Worm (Caenorhabditis elegans) whole organism, mixed stage, embryonic: ENCODE data around the gene C54D2.6.
A peak's percentile ranks its signal among the peaks of the same experiment; 100 is the strongest.

Experiments
- M03D4.4 ChIP-seq: sonication (generic microtip); optimal IDR thresholded peaks from 2 replicates; lab custom pipeline; 2017; ENCODE audit warnings: mild to moderate bottlenecking, missing genetic modification characterization, missing compliant biosample characterization
- bed-3 ChIP-seq: fragments of 200-800 bp; sonication (Bioruptor generic); optimal IDR thresholded peaks from 3 replicates; lab custom pipeline; 2018; ENCODE audit warnings: mild to moderate bottlenecking, missing genetic modification characterization, moderate library complexity, missing compliant biosample characterization
- blmp-1 ChIP-seq: fragments of 150-350 bp; optimal IDR thresholded peaks from 2 replicates; lab custom pipeline; 2014; ENCODE audit warnings: missing biosample characterization, missing genetic modification characterization
- ceh-39 ChIP-seq: fragments of 150-350 bp; optimal IDR thresholded peaks from 2 replicates; lab custom pipeline; 2014; ENCODE audit warnings: missing biosample characterization, missing genetic modification characterization
- ceh-43 ChIP-seq: fragments of 200-800 bp; sonication (Bioruptor generic); optimal IDR thresholded peaks from 2 replicates; lab custom pipeline; 2018; ENCODE audit warnings: mild to moderate bottlenecking, missing genetic modification characterization, moderate library complexity, missing compliant biosample characterization
- ceh-83 ChIP-seq: fragments of 200-800 bp; sonication (Bioruptor generic); optimal IDR thresholded peaks from 2 replicates; lab custom pipeline; 2018; ENCODE audit warnings: mild to moderate bottlenecking, missing genetic modification characterization, missing compliant biosample characterization
- ces-1 ChIP-seq: fragments of 150-350 bp; optimal IDR thresholded peaks from 2 replicates; lab custom pipeline; 2014; ENCODE audit warnings: missing biosample characterization, missing genetic modification reagents, missing genetic modification characterization
- cnd-1 ChIP-seq: fragments of 200-800 bp; sonication (Bioruptor generic); optimal IDR thresholded peaks from 2 replicates; lab custom pipeline; 2018; ENCODE audit warnings: mild to moderate bottlenecking, missing genetic modification characterization, missing compliant biosample characterization
- drap-1 ChIP-seq: fragments of 200-800 bp; sonication (Bioruptor generic); optimal IDR thresholded peaks from 3 replicates; lab custom pipeline; 2018; ENCODE audit warnings: mild to moderate bottlenecking, missing genetic modification characterization, missing compliant biosample characterization
- elt-1 ChIP-seq: sonication (generic microtip); optimal IDR thresholded peaks from 2 replicates; lab custom pipeline; 2017; ENCODE audit warnings: missing genetic modification characterization, mild to moderate bottlenecking, missing compliant biosample characterization, antibody characterized with exemption, moderate library complexity, borderline replicate concordance; ENCODE audit not compliant: insufficient read depth
- elt-3 ChIP-seq: fragments of 150-350 bp; optimal IDR thresholded peaks from 2 replicates; lab custom pipeline; 2014; ENCODE audit warnings: missing biosample characterization, missing genetic modification characterization
- flh-1 ChIP-seq: fragments of 200-800 bp; sonication (Bioruptor generic); optimal IDR thresholded peaks from 2 replicates; lab custom pipeline; 2018; ENCODE audit warnings: mild to moderate bottlenecking, missing genetic modification characterization, moderate library complexity, missing compliant biosample characterization
- ham-2 ChIP-seq: fragments of 200-800 bp; sonication (Bioruptor generic); optimal IDR thresholded peaks from 2 replicates; lab custom pipeline; 2018; ENCODE audit warnings: mild to moderate bottlenecking, missing genetic modification characterization, missing compliant biosample characterization
- hlh-1 ChIP-seq: fragments of 150-350 bp; optimal IDR thresholded peaks from 2 replicates; lab custom pipeline; 2014; ENCODE audit warnings: missing biosample characterization, missing genetic modification reagents, missing genetic modification characterization
- lin-13 ChIP-seq: fragments of 150-350 bp; optimal IDR thresholded peaks from 2 replicates; lab custom pipeline; 2014; ENCODE audit warnings: missing biosample characterization, missing genetic modification characterization
- lin-32 ChIP-seq: fragments of 200-800 bp; sonication (Bioruptor generic); optimal IDR thresholded peaks from 2 replicates; lab custom pipeline; 2018; ENCODE audit warnings: mild to moderate bottlenecking, missing genetic modification characterization, missing compliant biosample characterization
- lsy-2 ChIP-seq: fragments of 150-350 bp; optimal IDR thresholded peaks from 2 replicates; lab custom pipeline; 2014; ENCODE audit warnings: missing biosample characterization, missing genetic modification characterization
- mep-1 ChIP-seq: fragments of 150-350 bp; optimal IDR thresholded peaks from 2 replicates; lab custom pipeline; 2017; ENCODE audit warnings: missing biosample characterization, missing genetic modification reagents, missing genetic modification characterization, inconsistent platforms
- mls-2 ChIP-seq: sonication (generic microtip); optimal IDR thresholded peaks from 2 replicates; lab custom pipeline; 2016; ENCODE audit warnings: mild to moderate bottlenecking, missing genetic modification characterization, moderate library complexity, missing compliant biosample characterization
- nhr-12 ChIP-seq: fragments of 150-350 bp; optimal IDR thresholded peaks from 2 replicates; lab custom pipeline; 2014; ENCODE audit warnings: missing biosample characterization, missing genetic modification characterization
- nhr-28 ChIP-seq: fragments of 150-350 bp; optimal IDR thresholded peaks from 2 replicates; lab custom pipeline; 2014; ENCODE audit warnings: missing biosample characterization, missing genetic modification characterization
- nhr-76 ChIP-seq: sonication (generic microtip); optimal IDR thresholded peaks from 2 replicates; lab custom pipeline; 2017; ENCODE audit warnings: missing biosample characterization, missing genetic modification characterization
- pha-4 ChIP-seq: fragments of 150-350 bp; optimal IDR thresholded peaks from 2 replicates; lab custom pipeline; 2018; ENCODE audit warnings: missing biosample characterization, missing genetic modification reagents, missing genetic modification characterization
- snpc-4 ChIP-seq: fragments of 150-350 bp; optimal IDR thresholded peaks from 2 replicates; lab custom pipeline; 2014; ENCODE audit warnings: missing biosample characterization, missing genetic modification characterization
- sptf-1 ChIP-seq: sonication (generic microtip); optimal IDR thresholded peaks from 2 replicates; lab custom pipeline; 2017; ENCODE audit warnings: mild to moderate bottlenecking, missing genetic modification characterization, moderate library complexity, missing compliant biosample characterization
- tbx-8 ChIP-seq: fragments of 200-800 bp; sonication (Bioruptor generic); optimal IDR thresholded peaks from 2 replicates; lab custom pipeline; 2018; ENCODE audit warnings: mild to moderate bottlenecking, missing genetic modification characterization, moderate library complexity, missing compliant biosample characterization
- unc-120 ChIP-seq: sonication (generic microtip); optimal IDR thresholded peaks from 2 replicates; lab custom pipeline; 2017; ENCODE audit warnings: missing genetic modification characterization, missing compliant biosample characterization; ENCODE audit not compliant: poor library complexity, severe bottlenecking
- unc-39 ChIP-seq: fragments of 150-350 bp; optimal IDR thresholded peaks from 2 replicates; lab custom pipeline; 2014; ENCODE audit warnings: missing biosample characterization, missing genetic modification characterization
- unc-62 ChIP-seq: fragments of 150-350 bp; optimal IDR thresholded peaks from 2 replicates; lab custom pipeline; 2014; ENCODE audit warnings: missing biosample characterization, missing genetic modification reagents, missing genetic modification characterization
- zip-8 ChIP-seq: fragments of 150-350 bp; optimal IDR thresholded peaks from 2 replicates; lab custom pipeline; 2014; ENCODE audit warnings: missing biosample characterization, missing genetic modification characterization
- ztf-11 ChIP-seq: fragments of 150-350 bp; optimal IDR thresholded peaks from 2 replicates; lab custom pipeline; 2014; ENCODE audit warnings: missing biosample characterization, missing genetic modification characterization

Gene C54D2.6

ce11 chrX:7847413-7847812 is at the start of gene C54D2.6:
Gene C54D2.6, minus strand, starts transcription at chrX:7847513.
- TF ChIP-seq lin-13 (tag; lab: Kevin White, UChicago): no peak
- TF ChIP-seq pha-4: no peak
- TF ChIP-seq unc-120 (tag; lab: Kevin White, UChicago): no peak
- TF ChIP-seq nhr-28 (tag; lab: Kevin White, UChicago): no peak
- no peak for TF ChIP-seq ham-2
- TF ChIP-seq hlh-1 (tag; lab: Kevin White, UChicago): no peak
- TF ChIP-seq ceh-43: no peak

- TF ChIP-seq nhr-76 (tag; lab: Kevin White, UChicago) (no peak), mep-1 (tag; lab: Kevin White, UChicago) (no peak), lin-13 (tag; lab: Kevin White, UChicago) (no peak), unc-120 (tag; lab: Kevin White, UChicago) (no peak), ces-1 (GFP tag; lab: Kevin White, UChicago) (no peak), ceh-39 (tag; lab: Kevin White, UChicago) (no peak), lsy-2 (tag; lab: Kevin White, UChicago) (no peak), drap-1 (GFP tag; lab: Kevin White, UChicago) (no peak), elt-3 (tag; lab: Kevin White, UChicago) (no peak), nhr-28 (tag; lab: Kevin White, UChicago) (no peak)
Observed at ce11 chrX:7892296-7892695, 45.0 kb upstream of the C54D2.6 start, which contains the start of gene C39D10.5. Gene C39D10.5, minus strand, starts transcription at chrX:7892396.

ce11 chrX:7888915-7889314 is 41.6 kb upstream of the C54D2.6 start, which contains the start of gene C39D10.2:
Gene C39D10.2, plus strand, starts transcription at chrX:7889215.
- TF ChIP-seq lsy-2 (tag; lab: Kevin White, UChicago): no peak
- no peak for TF ChIP-seq elt-3 (tag; lab: Kevin White, UChicago)
- no peak for TF ChIP-seq ceh-39 (tag; lab: Kevin White, UChicago)
- no peak for TF ChIP-seq unc-120 (tag; lab: Kevin White, UChicago)
- no peak for TF ChIP-seq lin-32
- TF ChIP-seq snpc-4 (tag; lab: Kevin White, UChicago): no peak
- TF ChIP-seq mls-2 (tag; lab: Kevin White, UChicago): no peak
- no peak for TF ChIP-seq tbx-8
- no peak for TF ChIP-seq zip-8
- TF ChIP-seq M03D4.4 (tag; lab: Kevin White, UChicago): no peak
- no peak for TF ChIP-seq lin-13 (tag; lab: Kevin White, UChicago)
- TF ChIP-seq ham-2: no peak
- no peak for TF ChIP-seq ceh-43
- no peak for TF ChIP-seq cnd-1 (tag; lab: Kevin White, UChicago)
- no peak for TF ChIP-seq bed-3
- no peak for TF ChIP-seq pha-4
- no peak for TF ChIP-seq elt-1 (tag; lab: Kevin White, UChicago)
- no peak for TF ChIP-seq mep-1 (tag; lab: Kevin White, UChicago)
- TF ChIP-seq nhr-28 (tag; lab: Kevin White, UChicago): no peak

ce11 chrX:7886200-7886599 is 38.9 kb upstream of the C54D2.6 start:
- TF ChIP-seq ceh-83 (GFP tag; lab: Kevin White, UChicago) (no peak), snpc-4 (tag; lab: Kevin White, UChicago) (no peak), ztf-11 (tag; lab: Kevin White, UChicago) (no peak), flh-1 (GFP tag; lab: Kevin White, UChicago) (no peak), drap-1 (GFP tag; lab: Kevin White, UChicago) (no peak), sptf-1 (tag; lab: Kevin White, UChicago) (no peak), ceh-39 (tag; lab: Kevin White, UChicago) (no peak), lsy-2 (tag; lab: Kevin White, UChicago) (no peak), ces-1 (GFP tag; lab: Kevin White, UChicago) (no peak), blmp-1 (no peak), cnd-1 (tag; lab: Kevin White, UChicago) (no peak), unc-39 (no peak), nhr-28 (tag; lab: Kevin White, UChicago) (no peak), unc-62 (no peak), lin-32 (no peak), M03D4.4 (tag; lab: Kevin White, UChicago) (no peak), nhr-76 (tag; lab: Kevin White, UChicago) (no peak), tbx-8 (no peak), elt-1 (tag; lab: Kevin White, UChicago) (no peak)
- TF ChIP-seq, all 35 proteins: peak for 0

- TF ChIP-seq zip-8: no peak
- TF ChIP-seq pha-4: no peak
- no peak for TF ChIP-seq nhr-12 (tag; lab: Kevin White, UChicago)
- TF ChIP-seq unc-62: peak; percentile 36
- peak; percentile 51 for TF ChIP-seq hlh-1 (tag; lab: Kevin White, UChicago)
- no peak for TF ChIP-seq snpc-4 (tag; lab: Kevin White, UChicago)
- TF ChIP-seq ceh-39 (tag; lab: Kevin White, UChicago): no peak
Observed at ce11 chrX:7883994-7884393, 36.7 kb upstream of the C54D2.6 start, which contains the start of gene pcyt-2.2. Gene pcyt-2.2, plus strand, starts transcription at chrX:7884294.
